Worm (Caenorhabditis elegans) whole organism, young adult: ENCODE data around the gene sdz-11.

Experiments used
- B0019.2 ChIP-seq: fragments of 200-800 bp; sonication (Bioruptor generic); conservative IDR thresholded peaks from 2 replicates; pipeline ENCODE4 v1.3.6; 2022; ENCODE audit warnings: missing genetic modification reagents, missing genetic modification characterization, missing compliant biosample characterization
- C17E4.6 ChIP-seq: fragments of 200-800 bp; sonication (Bioruptor generic); IDR thresholded peaks from 2 replicates; pipeline ENCODE4 v1.3.6; 2022; ENCODE audit warnings: missing genetic modification reagents, missing genetic modification characterization, missing compliant biosample characterization
- F22D6.2 ChIP-seq: sonication (generic microtip); optimal IDR thresholded peaks from 2 replicates; lab custom pipeline; 2016; ENCODE audit warnings: mild to moderate bottlenecking, missing genetic modification characterization, missing compliant biosample characterization
- F33H1.4 ChIP-seq: fragments of 200-800 bp; sonication (Bioruptor generic); IDR thresholded peaks from 2 replicates; pipeline ENCODE4 v1.3.6; 2022; ENCODE audit warnings: missing genetic modification reagents, missing genetic modification characterization, missing compliant biosample characterization
- F49E8.2 ChIP-seq: sonication (generic microtip); optimal IDR thresholded peaks from 3 replicates; lab custom pipeline; 2017; ENCODE audit warnings: missing genetic modification characterization, mild to moderate bottlenecking, missing compliant biosample characterization, antibody characterized with exemption, moderate library complexity; ENCODE audit not compliant: insufficient read depth
- F55B11.4 ChIP-seq: sonication (generic microtip); optimal IDR thresholded peaks from 2 replicates; lab custom pipeline; 2016; ENCODE audit warnings: missing compliant biosample characterization, missing genetic modification characterization, borderline replicate concordance; ENCODE audit not compliant: insufficient read depth
- K11D2.4 ChIP-seq: fragments of 200-800 bp; sonication (Bioruptor generic); IDR thresholded peaks from 2 replicates; pipeline ENCODE4 v1.3.6; 2022; ENCODE audit warnings: missing genetic modification reagents, missing genetic modification characterization, missing compliant biosample characterization
- T26A5.8 ChIP-seq: sonication (generic microtip); optimal IDR thresholded peaks from 2 replicates; lab custom pipeline; 2016; ENCODE audit warnings: missing genetic modification characterization, missing compliant biosample characterization
- aptf-3 ChIP-seq: fragments of 200-800 bp; sonication (Bioruptor generic); IDR thresholded peaks from 2 replicates; pipeline ENCODE4 v1.3.6; 2022; ENCODE audit warnings: missing genetic modification characterization, missing compliant biosample characterization
- athp-1 ChIP-seq: sonication (generic microtip); optimal IDR thresholded peaks from 2 replicates; lab custom pipeline; 2017; ENCODE audit warnings: mild to moderate bottlenecking, missing genetic modification characterization, missing compliant biosample characterization
- attf-3 ChIP-seq: fragments of 200-800 bp; sonication (Bioruptor generic); conservative IDR thresholded peaks from 2 replicates; pipeline ENCODE4 v1.3.6; 2022; ENCODE audit warnings: missing genetic modification reagents, missing genetic modification characterization, missing compliant biosample characterization
- attf-5 ChIP-seq: fragments of 200-800 bp; sonication (Bioruptor generic); optimal IDR thresholded peaks from 2 replicates; lab custom pipeline; 2018; ENCODE audit warnings: mild to moderate bottlenecking, missing genetic modification characterization, missing compliant biosample characterization
- ccch-3 ChIP-seq: fragments of 200-800 bp; sonication (Bioruptor generic); optimal IDR thresholded peaks from 2 replicates; lab custom pipeline; 2018; ENCODE audit warnings: mild to moderate bottlenecking, missing genetic modification characterization, missing compliant biosample characterization
- cebp-1 ChIP-seq, 2 experiments: fragments of 200-800 bp in 1 of 2; sonication (Bioruptor generic) in 1 of 2; sonication (generic microtip) in 1 of 2; IDR thresholded peaks in 1 of 2; optimal IDR thresholded peaks in 1 of 2; 2 replicates each; pipeline versions ENCODE4 v1.3.6 to Lab custom; 2017 to 2022; ENCODE audit warnings: missing compliant biosample characterization in 2 of 2, missing genetic modification characterization in 2 of 2, mild to moderate bottlenecking in 1 of 2, missing genetic modification reagents in 1 of 2, moderate library complexity in 1 of 2
- ceh-40 ChIP-seq: fragments of 200-800 bp; sonication (Bioruptor generic); IDR thresholded peaks from 2 replicates; pipeline ENCODE4 v1.3.6; 2022; ENCODE audit warnings: missing genetic modification characterization, missing compliant biosample characterization
- chd-7 ChIP-seq: sonication (generic microtip); optimal IDR thresholded peaks from 2 replicates; lab custom pipeline; 2016; ENCODE audit warnings: mild to moderate bottlenecking, missing genetic modification characterization, moderate library complexity, missing compliant biosample characterization
- dpl-1 ChIP-seq: fragments of 150-350 bp; optimal IDR thresholded peaks from 2 replicates; lab custom pipeline; 2014; ENCODE audit warnings: missing biosample characterization, missing genetic modification reagents, missing genetic modification characterization
- gei-17 ChIP-seq: fragments of 200-800 bp; sonication (Bioruptor generic); optimal IDR thresholded peaks from 2 replicates; lab custom pipeline; 2018; ENCODE audit warnings: mild to moderate bottlenecking, missing genetic modification characterization, missing compliant biosample characterization
- him-1 ChIP-seq: sonication (generic microtip); optimal IDR thresholded peaks from 2 replicates; lab custom pipeline; 2016; ENCODE audit warnings: missing genotype, missing genetic modification reagents, missing genetic modification characterization, missing compliant biosample characterization
- hmg-20 ChIP-seq: fragments of 200-800 bp; sonication (Bioruptor generic); IDR thresholded peaks from 2 replicates; pipeline ENCODE4 v1.3.6; 2022; ENCODE audit warnings: missing genetic modification reagents, missing genetic modification characterization, missing compliant biosample characterization
- hsf-1 ChIP-seq: fragments of 200-800 bp; sonication (Bioruptor generic); IDR thresholded peaks from 2 replicates; pipeline ENCODE4 v1.3.6; 2022; ENCODE audit warnings: missing genetic modification reagents, missing genetic modification characterization, missing compliant biosample characterization
- lir-1 ChIP-seq: fragments of 200-800 bp; sonication (Bioruptor generic); conservative IDR thresholded peaks from 2 replicates; pipeline ENCODE4 v1.3.6; 2022; ENCODE audit warnings: missing genetic modification reagents, missing genetic modification characterization, missing compliant biosample characterization
- mes-4 ChIP-seq: sonication (generic microtip); optimal IDR thresholded peaks from 2 replicates; lab custom pipeline; 2016; ENCODE audit warnings: missing genotype, missing genetic modification characterization, missing compliant biosample characterization
- nfyb-1 ChIP-seq: fragments of 200-800 bp; sonication (Bioruptor generic); IDR thresholded peaks from 2 replicates; pipeline ENCODE4 v1.3.6; 2022; ENCODE audit warnings: missing genetic modification reagents, missing genetic modification characterization, missing compliant biosample characterization
- nhr-90 ChIP-seq: sonication (generic microtip); optimal IDR thresholded peaks from 2 replicates; lab custom pipeline; 2016; ENCODE audit warnings: missing genotype, mild to moderate bottlenecking, missing genetic modification characterization, missing compliant biosample characterization
- pbrm-1 ChIP-seq: fragments of 200-800 bp; sonication (Bioruptor generic); IDR thresholded peaks from 2 replicates; pipeline ENCODE4 v1.3.6; 2022; ENCODE audit warnings: missing genetic modification reagents, missing genetic modification characterization, missing compliant biosample characterization
- pha-4 ChIP-seq: fragments of 150-350 bp; sonication (generic microtip); optimal IDR thresholded peaks from 2 replicates; lab custom pipeline; 2014; ENCODE audit warnings: missing biosample characterization, missing genetic modification reagents, missing genetic modification characterization
- rcor-1 ChIP-seq: fragments of 200-800 bp; sonication (Bioruptor generic); IDR thresholded peaks from 2 replicates; pipeline ENCODE4 v1.3.6; 2022; ENCODE audit warnings: missing genetic modification reagents, missing genetic modification characterization, missing compliant biosample characterization
- snpc-1.1 ChIP-seq: sonication (generic microtip); optimal IDR thresholded peaks from 2 replicates; lab custom pipeline; 2017; ENCODE audit warnings: missing genetic modification characterization, mild to moderate bottlenecking, missing compliant biosample characterization, antibody characterized with exemption, moderate library complexity, missing genotype, missing genetic modification reagents; ENCODE audit not compliant: insufficient read depth
- sptf-2 ChIP-seq: fragments of 200-800 bp; sonication (Bioruptor generic); optimal IDR thresholded peaks from 2 replicates; lab custom pipeline; 2018; ENCODE audit warnings: mild to moderate bottlenecking, missing genetic modification characterization, missing compliant biosample characterization
- unc-130 ChIP-seq: sonication (generic microtip); optimal IDR thresholded peaks from 2 replicates; lab custom pipeline; 2016; ENCODE audit warnings: missing genetic modification reagents, missing genetic modification characterization, missing compliant biosample characterization
- ztf-22 ChIP-seq: fragments of 200-800 bp; sonication (Bioruptor generic); optimal IDR thresholded peaks from 2 replicates; lab custom pipeline; 2018; ENCODE audit warnings: mild to moderate bottlenecking, missing genetic modification characterization, moderate library complexity, missing compliant biosample characterization
- ztf-28 ChIP-seq: fragments of 200-800 bp; sonication (Bioruptor generic); IDR thresholded peaks from 2 replicates; pipeline ENCODE4 v1.3.6; 2022; ENCODE audit warnings: missing genetic modification reagents, missing genetic modification characterization, missing compliant biosample characterization
- ztf-3 ChIP-seq: fragments of 200-800 bp; sonication (Bioruptor generic); optimal IDR thresholded peaks from 2 replicates; lab custom pipeline; 2018; ENCODE audit warnings: mild to moderate bottlenecking, missing genetic modification characterization, missing compliant biosample characterization
- ztf-6 ChIP-seq: fragments of 200-800 bp; sonication (Bioruptor generic); IDR thresholded peaks from 2 replicates; pipeline ENCODE4 v1.3.6; 2022; ENCODE audit warnings: missing genetic modification reagents, missing genetic modification characterization, missing compliant biosample characterization

sdz-11 gene

DNA sequence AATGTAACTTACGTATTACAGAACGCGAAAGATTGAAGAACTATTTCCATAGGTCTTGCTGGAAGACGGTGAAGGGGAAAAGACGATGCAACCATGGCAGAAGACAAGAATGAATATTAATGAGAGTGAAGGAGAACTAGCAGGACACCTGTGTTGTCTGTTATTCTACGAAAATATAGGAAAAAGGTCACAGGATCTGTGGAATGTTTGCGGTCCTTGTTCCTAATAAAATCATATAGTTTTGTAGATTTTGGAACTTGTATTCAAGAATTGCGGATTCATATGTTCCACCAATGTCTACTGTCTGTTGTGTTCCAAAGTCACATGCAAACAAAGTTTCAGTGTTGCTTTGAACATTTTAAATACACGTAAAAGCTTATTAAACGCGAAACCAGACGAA lies at the start of gene sdz-11:
Gene sdz-11 (minus strand): TSS at position 101 of the 400 bp plus-strand sequence.
- TF ChIP-seq ccch-3, result no peak
- no peak for TF ChIP-seq aptf-3 (GFP tag; lab: Robert Waterston, UW)
- no peak for TF ChIP-seq unc-130 (GFP tag; lab: Kevin White, UChicago)
- no peak for TF ChIP-seq F22D6.2 (tag; lab: Kevin White, UChicago)
- no peak for TF ChIP-seq B0019.2
- no peak for TF ChIP-seq C17E4.6 (GFP tag; lab: Robert Waterston, UW)
- no peak for TF ChIP-seq F33H1.4
- TF ChIP-seq K11D2.4, result no peak
- no peak for TF ChIP-seq cebp-1 (GFP tag; IDR thresholded peaks at IDR 0.05; lab: Robert Waterston, UW)
- no peak for TF ChIP-seq cebp-1 (tag; optimal IDR thresholded peaks at IDR 0.05; lab: Kevin White, UChicago)
- no peak for TF ChIP-seq nhr-90 (tag; lab: Kevin White, UChicago)
- no peak for TF ChIP-seq athp-1 (tag; lab: Kevin White, UChicago)
- no peak for TF ChIP-seq sptf-2 (GFP tag; lab: Kevin White, UChicago)
- no peak for TF ChIP-seq F55B11.4 (tag; lab: Kevin White, UChicago)
- TF ChIP-seq mes-4, result no peak
- no peak for TF ChIP-seq him-1 (tag; lab: Kevin White, UChicago)

DNA sequence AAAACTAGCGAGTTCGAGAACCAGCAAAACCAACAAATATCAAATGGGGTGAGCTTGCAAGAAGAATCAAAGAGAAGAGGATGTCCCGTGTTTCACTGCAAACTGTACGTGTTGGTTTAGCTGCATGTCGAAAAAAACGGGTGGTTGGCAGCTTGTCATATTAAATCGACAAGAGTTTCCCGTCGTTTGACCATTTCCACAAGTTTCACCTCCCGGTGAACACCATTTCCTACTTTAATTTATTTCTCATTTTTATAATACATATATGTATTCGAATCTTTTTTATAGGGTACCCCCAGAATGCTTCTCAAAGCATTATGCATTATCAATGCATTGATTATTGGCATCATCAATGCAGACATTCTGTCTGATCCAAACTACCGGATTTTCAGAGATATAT lies 43.2 kb upstream of the sdz-11 start, which contains the start of gene Y8A9A.2:
Gene Y8A9A.2 (plus strand): TSS at position 301 of the 400 bp plus-strand sequence.
- no peak for TF ChIP-seq rcor-1 (GFP tag; lab: Robert Waterston, UW)
- no peak for TF ChIP-seq ceh-40 (GFP tag; lab: Robert Waterston, UW)
- TF ChIP-seq F49E8.2, result no peak
- TF ChIP-seq T26A5.8 (tag; lab: Kevin White, UChicago), result no peak
- TF ChIP-seq ztf-3 (GFP tag; lab: Kevin White, UChicago), result no peak

DNA sequence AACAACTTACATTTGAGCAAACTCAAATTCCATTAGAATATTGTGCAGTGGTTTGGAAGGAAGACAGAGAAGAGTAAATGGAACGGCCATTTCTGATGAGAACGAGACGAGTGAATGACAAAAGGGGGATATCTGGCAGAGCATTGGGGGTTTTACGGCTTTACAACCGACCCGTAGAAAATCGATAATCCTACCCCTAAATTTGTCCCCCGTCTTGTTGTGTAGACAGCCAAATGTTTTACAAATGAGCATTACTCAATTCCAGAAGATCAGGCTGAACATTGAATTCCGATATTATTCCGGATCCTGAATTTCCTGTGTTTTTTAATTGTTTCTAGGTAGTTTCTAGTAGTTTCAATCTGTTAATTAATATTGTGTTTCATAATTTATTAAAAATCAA lies 41.3 kb upstream of the sdz-11 start, which contains the start of gene fbxb-99:
Gene fbxb-99 (minus strand): TSS at position 101 of the 400 bp plus-strand sequence.
- no peak for TF ChIP-seq ztf-28
- no peak for TF ChIP-seq ztf-22 (GFP tag; lab: Kevin White, UChicago)
- TF ChIP-seq gei-17, result no peak
- TF ChIP-seq nfyb-1 (GFP tag; lab: Robert Waterston, UW), result no peak
- no peak for TF ChIP-seq ztf-6
- TF ChIP-seq pbrm-1 (GFP tag; lab: Robert Waterston, UW), result no peak
- no peak for TF ChIP-seq snpc-1.1 (tag; lab: Kevin White, UChicago)
- no peak for TF ChIP-seq hmg-20
- TF ChIP-seq pha-4 (tag; lab: Kevin White, UChicago), result no peak
- no peak for TF ChIP-seq chd-7
- TF ChIP-seq attf-5 (GFP tag; lab: Kevin White, UChicago), result no peak
- no peak for TF ChIP-seq lir-1 (GFP tag; lab: Robert Waterston, UW)
- TF ChIP-seq attf-3 (GFP tag; lab: Robert Waterston, UW), result no peak
- no peak for TF ChIP-seq dpl-1 (GFP tag; lab: Kevin White, UChicago)
- no peak for TF ChIP-seq hsf-1 (GFP tag; lab: Robert Waterston, UW)
- TF ChIP-seq, all 124 proteins: peak for 0
